Fruit fly (Drosophila melanogaster) whole organism, adult: ENCODE results near the gene CG17931.

ENCODE experiments used
- CG12768 ChIP-seq: fragments of 200-800 bp; sonication (Bioruptor generic); optimal IDR thresholded peaks from 2 replicates; lab custom pipeline; 2017; ENCODE audit warnings: missing biosample characterization, missing genetic modification characterization, mild to moderate bottlenecking, moderate library complexity, missing genetic modification reagents
- CG14711 ChIP-seq: fragments of 200-800 bp; sonication (Bioruptor generic); optimal IDR thresholded peaks from 2 replicates; lab custom pipeline; 2018; ENCODE audit warnings: missing biosample characterization, mild to moderate bottlenecking, missing genetic modification characterization, moderate library complexity
- CG5204 ChIP-seq: fragments of 200-800 bp; sonication (Bioruptor generic); optimal IDR thresholded peaks from 2 replicates; lab custom pipeline; 2016; ENCODE audit warnings: missing biosample characterization, missing genetic modification characterization
- CG7045 ChIP-seq: fragments of 200-800 bp; sonication (Bioruptor generic); optimal IDR thresholded peaks from 2 replicates; lab custom pipeline; 2017; ENCODE audit warnings: missing biosample characterization, mild to moderate bottlenecking, missing genetic modification characterization
- Crg-1 ChIP-seq: fragments of 200-800 bp; sonication (Bioruptor generic); optimal IDR thresholded peaks from 2 replicates; lab custom pipeline; 2016; ENCODE audit warnings: missing biosample characterization, missing genetic modification characterization
- Mnt ChIP-seq: fragments of 200-800 bp; sonication (Bioruptor generic); optimal IDR thresholded peaks from 2 replicates; lab custom pipeline; 2016; ENCODE audit warnings: missing biosample characterization, mild to moderate bottlenecking, missing genetic modification characterization
- kay ChIP-seq: fragments of 200-800 bp; sonication (Bioruptor generic); peaks from one replicate; lab custom pipeline; 2016; ENCODE audit warnings: missing biosample characterization, missing genetic modification characterization, borderline replicate concordance
- toe ChIP-seq: fragments of 200-800 bp; sonication (Bioruptor generic); optimal IDR thresholded peaks from 2 replicates; lab custom pipeline; 2016; ENCODE audit warnings: missing biosample characterization, missing genetic modification characterization

dm6 chr3R:16353671-16354070 lies 5.6 kb downstream of the CG17931 start:
- TF ChIP-seq kay (GFP tag; lab: Kevin White, UChicago): no peak
- TF ChIP-seq Crg-1 (GFP tag; lab: Kevin White, UChicago): no peak
- TF ChIP-seq CG12768 (GFP tag; lab: Kevin White, UChicago): no peak
- TF ChIP-seq toe: no peak
- no peak for TF ChIP-seq CG5204 (GFP tag; lab: Kevin White, UChicago)
- no peak for TF ChIP-seq Mnt (GFP tag; lab: Kevin White, UChicago)
- no peak for TF ChIP-seq CG14711 (tag; lab: Kevin White, UChicago)
- TF ChIP-seq CG7045 (GFP tag; lab: Kevin White, UChicago): no peak
